Fruit fly (Drosophila melanogaster): ENCODE results near the gene CG31344.

The CG31344 gene

dm6 chr3R:15218824-15219576, 6.1 kb downstream of the CG31344 start, which contains the start of the genes SIDL and CG12241 (continued):
- TF ChIP-seq CG15336 (GFP tag; IDR thresholded peaks at IDR 0.05) (peak; percentile 41; the same call in 1 of the 2 replicates), CG8632 (GFP tag; optimal IDR thresholded peaks at IDR 0.05) (no peak), OdsH (GFP tag; optimal IDR thresholded peaks at IDR 0.05) (no peak), CG31627 (GFP tag; optimal IDR thresholded peaks at IDR 0.05) (peak; percentile 69), svp (GFP tag) (no peak), CG6854 (GFP tag; optimal IDR thresholded peaks at IDR 0.05) (peak; percentile 61), Blimp-1 (GFP tag; optimal IDR thresholded peaks at IDR 0.05) (peak; percentile 85), CG6276 (GFP tag; optimal IDR thresholded peaks at IDR 0.05) (no peak), Sox14 (GFP tag; optimal IDR thresholded peaks at IDR 0.05) (peak; percentile 78), CG3032 (tag; optimal IDR thresholded peaks at IDR 0.05) (peak; percentile 96), Met (GFP tag; optimal IDR thresholded peaks at IDR 0.05) (no peak)

dm6 chr3R:15213362-15213989, 11.7 kb downstream of the CG31344 start, which contains the start of the genes CG6654 and CG4210:
TSS of gene CG6654 (minus strand) at chr3R:15213658.
TSS of gene CG4210 (plus strand) at chr3R:15213974.
- peak; percentile 8 for TF ChIP-seq CG31627 (GFP tag; optimal IDR thresholded peaks at IDR 0.05)
- TF ChIP-seq Sox14 (GFP tag; optimal IDR thresholded peaks at IDR 0.05): peak; percentile 33
- peak; percentile 35 for TF ChIP-seq esn (GFP tag; optimal IDR thresholded peaks at IDR 0.05)
- TF ChIP-seq CG8119 (GFP tag; IDR thresholded peaks at IDR 0.05): no peak
- peak; percentile 4 for TF ChIP-seq CG3032 (tag; optimal IDR thresholded peaks at IDR 0.05)
- no peak for TF ChIP-seq dsx (GFP tag; optimal IDR thresholded peaks at IDR 0.05; ENCODE audit: poor library complexity, severe bottlenecking)
- TF ChIP-seq Gug (GFP tag; IDR thresholded peaks at IDR 0.05): no peak
- TF ChIP-seq cyc (GFP tag; optimal IDR thresholded peaks at IDR 0.05): peak; percentile 30

- TF ChIP-seq salr (GFP tag; optimal IDR thresholded peaks at IDR 0.05) (no peak), esn (GFP tag; optimal IDR thresholded peaks at IDR 0.05) (peak; percentile 52), Hr38 (GFP tag; optimal IDR thresholded peaks at IDR 0.05) (no peak), topi (GFP tag; optimal IDR thresholded peaks at IDR 0.05) (no peak), Gug (GFP tag; IDR thresholded peaks at IDR 0.05) (peak; percentile 60), CG11294 (GFP tag; IDR thresholded peaks at IDR 0.05) (peak; percentile 43; the same call in 1 of the 2 replicates), eg (GFP tag; IDR thresholded peaks at IDR 0.05) (peak; percentile 70), Eip93F (GFP tag; optimal IDR thresholded peaks at IDR 0.05) (peak; percentile 33), dac (GFP tag; optimal IDR thresholded peaks at IDR 0.05) (no peak), Sox14 (GFP tag; optimal IDR thresholded peaks at IDR 0.05) (peak; percentile 49), OdsH (GFP tag; optimal IDR thresholded peaks at IDR 0.05) (no peak), CG3032 (tag; optimal IDR thresholded peaks at IDR 0.05) (peak; percentile 62), lz (GFP tag; optimal IDR thresholded peaks at IDR 0.05) (peak; percentile 58), CG31627 (GFP tag; optimal IDR thresholded peaks at IDR 0.05) (peak; percentile 63), ss (GFP tag; optimal IDR thresholded peaks at IDR 0.05) (no peak), CG6163 (GFP tag; IDR thresholded peaks at IDR 0.05) (peak; percentile 18; the same call in 1 of the 3 replicates), CG11902 (GFP tag; optimal IDR thresholded peaks at IDR 0.05) (no peak), Hr39 (GFP tag; optimal IDR thresholded peaks at IDR 0.05) (no peak), CG32006 (GFP tag; optimal IDR thresholded peaks at IDR 0.05) (no peak), cyc (GFP tag; optimal IDR thresholded peaks at IDR 0.05) (peak; percentile 52), CG6792 (GFP tag; optimal IDR thresholded peaks at IDR 0.05) (peak; percentile 8)
Measured at dm6 chr3R:15208712-15209499, 16.2 kb downstream of the CG31344 start, which contains the start of the genes Spn88Eb and Mau2. TSS of gene Spn88Eb (minus strand) at chr3R:15208762. TSS of gene Mau2 (plus strand) at chr3R:15209204.

- TF ChIP-seq CG3919 (GFP tag; optimal IDR thresholded peaks at IDR 0.05) (peak; percentile 25), salr (GFP tag; optimal IDR thresholded peaks at IDR 0.05) (no peak), Sox15 (GFP tag; optimal IDR thresholded peaks at IDR 0.05) (no peak), CG6808 (GFP tag; optimal IDR thresholded peaks at IDR 0.05) (no peak), Eip78C (GFP tag) (peak; percentile 59), CG16779 (tag; optimal IDR thresholded peaks at IDR 0.05) (no peak), CG31627 (GFP tag; optimal IDR thresholded peaks at IDR 0.05) (no peak), lz (GFP tag; optimal IDR thresholded peaks at IDR 0.05) (peak; percentile 1), CG11762 (GFP tag; optimal IDR thresholded peaks at IDR 0.05; ENCODE audit: insufficient read depth) (no peak), esn (GFP tag; optimal IDR thresholded peaks at IDR 0.05) (no peak), Eip93F (GFP tag; optimal IDR thresholded peaks at IDR 0.05) (no peak), Blimp-1 (GFP tag; optimal IDR thresholded peaks at IDR 0.05) (no peak), CG8319 (GFP tag; optimal IDR thresholded peaks at IDR 0.05) (no peak), dac (GFP tag; optimal IDR thresholded peaks at IDR 0.05) (no peak), CG6854 (GFP tag; optimal IDR thresholded peaks at IDR 0.05) (no peak), CG11294 (GFP tag; IDR thresholded peaks at IDR 0.05) (no peak), CG11902 (GFP tag; optimal IDR thresholded peaks at IDR 0.05) (no peak), fkh (GFP tag; optimal IDR thresholded peaks at IDR 0.05) (no peak), CG6792 (GFP tag; optimal IDR thresholded peaks at IDR 0.05) (no peak), fd59A (GFP tag; optimal IDR thresholded peaks at IDR 0.05) (no peak), ss (GFP tag; optimal IDR thresholded peaks at IDR 0.05) (no peak)
Measured at dm6 chr3R:15206273-15206672, 18.9 kb downstream of the CG31344 start, which contains the start of gene Spn88Ea. TSS of gene Spn88Ea (minus strand) at chr3R:15206447.

All from whole organism, prepupa.